Worm (Caenorhabditis elegans): ENCODE data around the gene T24C12.3.
A peak's percentile ranks its signal among the peaks of the same experiment; 100 is the strongest.

The T24C12.3 gene

ce11 chrX:2215108-2215507 lies 11.4 kb upstream of the T24C12.3 start:
- TF ChIP-seq nhr-28 (tag; optimal IDR thresholded peaks at IDR 0.05) (no peak), unc-39 (tag; optimal IDR thresholded peaks at IDR 0.05) (no peak), lsy-2 (tag; optimal IDR thresholded peaks at IDR 0.05) (no peak), ceh-43 (GFP tag; optimal IDR thresholded peaks at IDR 0.05) (no peak), ztf-11 (tag; optimal IDR thresholded peaks at IDR 0.05) (no peak), cnd-1 (tag; optimal IDR thresholded peaks at IDR 0.05) (no peak), nhr-76 (tag; optimal IDR thresholded peaks at IDR 0.05) (no peak)

DNA sequence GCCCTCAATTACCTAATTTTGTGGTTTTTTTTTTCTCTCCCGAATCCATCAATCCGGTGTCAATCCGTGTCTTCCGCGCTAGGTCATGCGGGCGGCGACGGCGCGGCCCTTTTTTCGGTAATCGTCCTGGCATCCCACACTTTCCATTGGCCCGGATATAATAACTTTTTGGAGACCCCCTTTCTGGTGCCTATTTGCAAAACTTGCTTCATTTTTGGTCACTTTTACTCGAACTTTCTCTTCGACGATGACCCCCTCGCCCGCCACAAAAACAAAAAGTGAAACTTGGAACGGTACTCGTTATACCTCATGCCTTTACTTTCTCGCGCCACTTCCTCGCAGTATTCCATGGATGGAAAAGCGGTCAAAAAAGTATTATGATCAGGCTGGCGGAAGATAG lies 10.8 kb upstream of the T24C12.3 start:
- TF ChIP-seq cnd-1 (tag; optimal IDR thresholded peaks at IDR 0.05), result no peak
- TF ChIP-seq bed-3 (GFP tag; optimal IDR thresholded peaks at IDR 0.05), result no peak
- no peak for TF ChIP-seq hlh-1 (tag; optimal IDR thresholded peaks at IDR 0.05)

DNA sequence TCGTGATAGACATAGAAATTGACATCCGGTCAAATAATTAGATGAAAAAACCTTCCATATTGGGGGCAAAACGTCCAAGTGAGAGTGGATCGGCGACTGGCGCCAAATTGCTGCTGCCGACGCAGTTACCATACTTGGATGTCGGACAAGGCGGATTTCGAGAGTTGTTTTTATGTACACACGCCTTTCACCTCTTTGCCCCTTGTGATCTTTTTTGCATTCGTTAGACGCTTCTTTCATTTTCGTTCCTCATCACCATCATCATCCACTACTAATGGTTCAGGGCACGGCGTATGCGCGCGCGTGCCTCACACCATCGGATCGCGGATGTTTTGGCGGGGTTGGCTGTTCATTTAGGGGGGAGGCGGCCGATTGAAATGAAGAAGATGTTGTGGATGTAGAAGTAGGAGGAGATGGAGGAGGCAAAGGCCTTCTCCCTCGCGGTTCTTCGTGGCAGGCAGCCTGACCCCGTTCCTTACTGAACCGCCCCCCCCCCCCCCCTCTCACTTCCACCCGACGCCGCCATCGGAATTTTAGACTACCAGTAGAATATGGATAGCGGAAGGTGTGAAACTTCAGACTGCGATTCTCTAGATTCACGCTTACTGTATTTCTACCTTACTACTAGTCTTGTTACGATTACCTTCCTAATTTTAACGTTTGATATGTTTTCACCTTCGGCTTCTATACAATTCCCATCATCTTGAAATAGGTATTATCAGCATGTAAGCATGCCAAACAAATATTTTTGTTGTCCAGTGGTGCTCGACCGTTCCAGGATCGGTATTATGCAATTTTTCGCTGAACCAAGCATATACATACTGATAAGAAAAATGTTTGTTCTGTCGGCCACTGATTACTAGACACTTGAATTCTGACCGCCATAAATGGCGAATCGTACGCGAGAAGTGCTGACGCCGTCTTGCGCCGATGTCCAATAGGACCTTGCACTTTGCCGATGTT lies 10.0 kb upstream of the T24C12.3 start:
- TF ChIP-seq hlh-1 (tag; optimal IDR thresholded peaks at IDR 0.05) (no peak), sptf-1 (tag; optimal IDR thresholded peaks at IDR 0.05) (peak; percentile 36)

ce11 chrX:2212712-2213111 lies 9.0 kb upstream of the T24C12.3 start:
- TF ChIP-seq unc-120 (tag; optimal IDR thresholded peaks at IDR 0.05; ENCODE audit: poor library complexity, severe bottlenecking) (no peak), ceh-39 (tag; optimal IDR thresholded peaks at IDR 0.05) (no peak), zip-8 (tag; optimal IDR thresholded peaks at IDR 0.05) (no peak), sem-2 (GFP tag; optimal IDR thresholded peaks at IDR 0.05) (no peak)

ce11 chrX:2212141-2212540 lies 8.4 kb upstream of the T24C12.3 start:
- peak; percentile 19 for TF ChIP-seq pha-4 (tag; optimal IDR thresholded peaks at IDR 0.05)
- TF ChIP-seq mep-1 (tag; optimal IDR thresholded peaks at IDR 0.05), result no peak
- TF ChIP-seq elt-3 (tag; optimal IDR thresholded peaks at IDR 0.05), result no peak

ce11 chrX:2210751-2211150 lies 7.1 kb upstream of the T24C12.3 start, which contains the start of gene peb-1:
Gene peb-1, plus strand, starts transcription at chrX:2211051.
- TF ChIP-seq bed-3 (GFP tag; optimal IDR thresholded peaks at IDR 0.05), result no peak
- TF ChIP-seq M03D4.4 (tag; optimal IDR thresholded peaks at IDR 0.05), result no peak
- TF ChIP-seq nhr-28 (tag; optimal IDR thresholded peaks at IDR 0.05), result no peak
- TF ChIP-seq pha-4 (tag; optimal IDR thresholded peaks at IDR 0.05), result no peak
- TF ChIP-seq elt-3 (tag; optimal IDR thresholded peaks at IDR 0.05), result no peak
- no peak for TF ChIP-seq ceh-83 (GFP tag; optimal IDR thresholded peaks at IDR 0.05)
- no peak for TF ChIP-seq nhr-2 (tag; optimal IDR thresholded peaks at IDR 0.05)
- no peak for TF ChIP-seq blmp-1 (tag; optimal IDR thresholded peaks at IDR 0.05)
- no peak for TF ChIP-seq snpc-4 (tag; optimal IDR thresholded peaks at IDR 0.05)
- TF ChIP-seq lsy-2 (tag; optimal IDR thresholded peaks at IDR 0.05), result no peak
- TF ChIP-seq hlh-1 (tag; optimal IDR thresholded peaks at IDR 0.05), result no peak
- no peak for TF ChIP-seq ceh-39 (tag; optimal IDR thresholded peaks at IDR 0.05)
- TF ChIP-seq sptf-1 (tag; optimal IDR thresholded peaks at IDR 0.05), result no peak
- TF ChIP-seq drap-1 (GFP tag; optimal IDR thresholded peaks at IDR 0.05), result no peak
- TF ChIP-seq mls-2 (tag; optimal IDR thresholded peaks at IDR 0.05), result no peak
- TF ChIP-seq elt-1 (tag; optimal IDR thresholded peaks at IDR 0.05; ENCODE audit: borderline replicate concordance, insufficient read depth), result no peak
- TF ChIP-seq lin-13 (tag; optimal IDR thresholded peaks at IDR 0.05), result no peak
- TF ChIP-seq ces-1 (GFP tag; optimal IDR thresholded peaks at IDR 0.05), result no peak
- no peak for TF ChIP-seq tbx-8 (GFP tag; optimal IDR thresholded peaks at IDR 0.05)

DNA sequence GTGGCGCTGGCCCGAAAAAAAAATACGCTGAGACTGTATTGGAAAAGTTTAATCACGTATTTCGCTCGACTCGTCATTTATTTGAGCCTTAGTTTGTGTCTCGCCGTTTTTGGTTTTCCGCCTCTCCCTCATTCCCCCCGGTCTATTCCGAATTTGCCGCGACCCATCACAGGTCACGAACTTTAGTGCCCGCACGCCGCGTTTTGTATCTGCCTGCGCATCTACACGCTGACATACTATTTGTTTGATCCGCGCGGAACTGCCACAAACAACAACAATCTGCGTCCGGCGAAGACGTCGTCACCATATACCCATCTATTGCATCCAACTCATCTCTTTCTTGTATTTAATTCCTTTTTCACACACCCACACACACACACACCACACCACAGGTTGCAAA lies 6.5 kb upstream of the T24C12.3 start:
- TF ChIP-seq tbx-8 (GFP tag; optimal IDR thresholded peaks at IDR 0.05), result no peak
- no peak for TF ChIP-seq lin-13 (tag; optimal IDR thresholded peaks at IDR 0.05)
- TF ChIP-seq mab-5 (tag; optimal IDR thresholded peaks at IDR 0.05), result no peak
- no peak for TF ChIP-seq lsy-2 (tag; optimal IDR thresholded peaks at IDR 0.05)
- no peak for TF ChIP-seq snpc-4 (tag; optimal IDR thresholded peaks at IDR 0.05)
- TF ChIP-seq lin-32 (GFP tag; optimal IDR thresholded peaks at IDR 0.05), result no peak
- TF ChIP-seq ceh-83 (GFP tag; optimal IDR thresholded peaks at IDR 0.05), result no peak
- no peak for TF ChIP-seq unc-62 (GFP tag; optimal IDR thresholded peaks at IDR 0.05)
- no peak for TF ChIP-seq ham-2 (GFP tag; optimal IDR thresholded peaks at IDR 0.05)
- TF ChIP-seq elt-1 (tag; optimal IDR thresholded peaks at IDR 0.05; ENCODE audit: borderline replicate concordance, insufficient read depth), result no peak
- no peak for TF ChIP-seq nhr-28 (tag; optimal IDR thresholded peaks at IDR 0.05)
- no peak for TF ChIP-seq M03D4.4 (tag; optimal IDR thresholded peaks at IDR 0.05)

Measured in whole organism, mixed stage, embryonic.